Fruit fly (Drosophila melanogaster): ENCODE results near the gene CG31609.

The CG31609 gene

dm6 chr2L:9097263-9097662, at the start of gene CG31609:
CG31609 (plus strand) TSS chr2L:9097563.
- no peak for TF ChIP-seq noc (tag; optimal IDR thresholded peaks at IDR 0.05)

- no peak for TF ChIP-seq noc (tag; optimal IDR thresholded peaks at IDR 0.05)
These were observed 30.2 kb upstream of the CG31609 start for dm6 chr2L:9067124-9067523.

dm6 chr2L:9071094-9071612, 26.2 kb upstream of the CG31609 start, which contains the start of gene DIP-zeta:
DIP-zeta (minus strand) TSS chr2L:9071164.
- TF ChIP-seq noc (tag; optimal IDR thresholded peaks at IDR 0.05): no peak

dm6 chr2L:9076821-9077220, 20.5 kb upstream of the CG31609 start, which contains the start of gene CG12439:
CG12439 (plus strand) TSS chr2L:9077121.
- TF ChIP-seq noc (tag; optimal IDR thresholded peaks at IDR 0.05): no peak

- TF ChIP-seq noc (tag; optimal IDR thresholded peaks at IDR 0.05): no peak
These were observed 14.6 kb upstream of the CG31609 start for dm6 chr2L:9082750-9083149.

- TF ChIP-seq noc (tag; optimal IDR thresholded peaks at IDR 0.05): no peak
These were observed 13.6 kb upstream of the CG31609 start, which contains the start of gene Toll-4 for dm6 chr2L:9083807-9084206. Toll-4 (plus strand) TSS chr2L:9084107.

- no peak for TF ChIP-seq noc (tag; optimal IDR thresholded peaks at IDR 0.05)
These were observed 7.7 kb upstream of the CG31609 start for dm6 chr2L:9089543-9090088.

dm6 chr2L:9111514-9111913, 14.2 kb downstream of the CG31609 start, which contains the start of gene Or30a:
Or30a (plus strand) TSS chr2L:9111814.
- TF ChIP-seq noc (tag; optimal IDR thresholded peaks at IDR 0.05): no peak

dm6 chr2L:9120475-9121309, 23.3 kb downstream of the CG31609 start:
- TF ChIP-seq noc (tag; optimal IDR thresholded peaks at IDR 0.05): no peak

- TF ChIP-seq noc (tag; optimal IDR thresholded peaks at IDR 0.05): no peak
These were observed 25.0 kb downstream of the CG31609 start for dm6 chr2L:9122371-9122770.

dm6 chr2L:9123707-9124106, 26.3 kb downstream of the CG31609 start:
- no peak for TF ChIP-seq noc (tag; optimal IDR thresholded peaks at IDR 0.05)

dm6 chr2L:9124448-9124847, 27.1 kb downstream of the CG31609 start:
- no peak for TF ChIP-seq noc (tag; optimal IDR thresholded peaks at IDR 0.05)

- TF ChIP-seq noc (tag; optimal IDR thresholded peaks at IDR 0.05): peak; percentile 72
These were observed 28.1 kb downstream of the CG31609 start, which contains the start of gene CG32982 for dm6 chr2L:9125418-9125928. CG32982 (plus strand) TSS chr2L:9125737.

dm6 chr2L:9127072-9127646, 29.8 kb downstream of the CG31609 start:
- no peak for TF ChIP-seq noc (tag; optimal IDR thresholded peaks at IDR 0.05)

- no peak for TF ChIP-seq noc (tag; optimal IDR thresholded peaks at IDR 0.05)
These were observed 33.6 kb downstream of the CG31609 start for dm6 chr2L:9130934-9131333.

- no peak for TF ChIP-seq noc (tag; optimal IDR thresholded peaks at IDR 0.05)
These were observed 35.8 kb downstream of the CG31609 start for dm6 chr2L:9133169-9133568.
